Fruit fly (Drosophila melanogaster): ENCODE measurements around the gene CG6236.
A peak's percentile ranks its signal among the peaks of the same experiment; 100 is the strongest.

Gene CG6236

dm6 chr3R:15328083-15328779 lies at the start of gene CG6236, which contains the start of gene ea:
CG6236 (minus strand) TSS chr3R:15328269.
ea (plus strand) TSS chr3R:15328729.
- no peak for TF ChIP-seq CG17801 (GFP tag; optimal IDR thresholded peaks at IDR 0.05; ENCODE audit: partially characterized antibody)

DNA sequence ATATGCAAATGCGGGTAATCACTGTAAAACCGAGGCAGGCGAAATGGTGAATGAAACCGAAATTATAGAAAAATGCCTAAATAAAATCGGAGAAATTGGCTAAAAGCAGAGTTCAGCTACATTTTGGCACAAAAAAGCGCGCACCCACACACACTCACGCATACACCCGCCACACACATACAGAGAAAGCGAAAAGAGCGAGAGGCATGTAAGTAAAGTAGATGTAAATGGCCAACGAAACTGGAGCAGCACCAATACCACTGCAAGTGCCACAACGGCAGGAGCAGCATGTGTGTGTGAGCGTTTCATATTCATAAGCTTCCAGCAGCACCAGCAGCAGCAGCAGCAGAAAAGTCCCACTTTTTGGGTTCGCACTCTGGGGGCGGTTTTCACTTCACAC lies 47.4 kb upstream of the CG6236 start:
- no peak for TF ChIP-seq CG17801 (GFP tag; optimal IDR thresholded peaks at IDR 0.05; ENCODE audit: partially characterized antibody)

DNA sequence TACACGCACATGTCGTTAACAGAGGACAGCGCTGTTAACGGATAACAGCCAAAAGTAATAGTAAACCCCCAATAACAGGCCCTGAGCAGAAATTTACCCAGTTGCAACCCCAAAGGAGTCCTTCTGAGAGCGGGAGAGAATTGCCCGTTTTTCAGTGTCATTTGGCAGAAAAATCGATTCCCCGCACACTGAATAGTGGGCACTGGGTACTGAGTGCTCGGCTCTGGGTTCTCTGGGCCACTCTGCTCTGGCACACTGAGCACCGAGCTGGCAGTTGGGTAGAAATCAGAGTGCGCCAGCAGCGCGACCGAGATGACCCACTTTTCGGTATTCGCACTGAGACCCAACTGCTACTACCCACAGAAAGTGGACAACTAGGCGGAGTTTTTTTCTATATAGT lies 46.3 kb upstream of the CG6236 start, which contains the start of gene Rbp:
Rbp (plus strand) TSS at position 239 of the 400 bp plus-strand sequence.
- TF ChIP-seq CG17801 (GFP tag; optimal IDR thresholded peaks at IDR 0.05; ENCODE audit: partially characterized antibody) = no peak

- peak; percentile 67 for TF ChIP-seq CG17801 (GFP tag; optimal IDR thresholded peaks at IDR 0.05; ENCODE audit: partially characterized antibody)
Measured at dm6 chr3R:15371833-15372232, 43.8 kb upstream of the CG6236 start, which contains the start of the genes Ccm3 and CG6136. Ccm3 (plus strand) TSS chr3R:15371957. CG6136 (minus strand) TSS chr3R:15372212.

DNA sequence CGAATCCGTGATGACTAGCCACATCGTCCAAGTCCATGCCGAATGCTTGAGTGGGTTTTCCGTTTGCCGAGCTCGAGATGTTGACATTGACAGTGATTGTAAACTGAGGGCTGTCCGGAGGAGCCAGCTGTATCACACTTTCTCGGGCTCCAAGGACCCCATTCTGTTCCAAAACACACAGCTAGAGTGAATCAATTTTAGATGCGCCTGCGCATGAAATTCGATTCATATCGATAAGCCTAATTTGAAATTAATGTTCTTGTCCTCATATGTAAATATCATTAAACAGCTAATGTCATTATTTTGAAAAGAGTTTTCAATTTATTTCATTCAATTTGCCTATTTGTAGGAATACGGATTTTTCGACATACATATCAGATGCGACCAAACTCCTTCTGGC lies 41.7 kb upstream of the CG6236 start, which contains the start of gene CG14868:
CG14868 (minus strand) TSS at position 204 of the 400 bp plus-strand sequence.
- no peak for TF ChIP-seq CG17801 (GFP tag; optimal IDR thresholded peaks at IDR 0.05; ENCODE audit: partially characterized antibody)

DNA sequence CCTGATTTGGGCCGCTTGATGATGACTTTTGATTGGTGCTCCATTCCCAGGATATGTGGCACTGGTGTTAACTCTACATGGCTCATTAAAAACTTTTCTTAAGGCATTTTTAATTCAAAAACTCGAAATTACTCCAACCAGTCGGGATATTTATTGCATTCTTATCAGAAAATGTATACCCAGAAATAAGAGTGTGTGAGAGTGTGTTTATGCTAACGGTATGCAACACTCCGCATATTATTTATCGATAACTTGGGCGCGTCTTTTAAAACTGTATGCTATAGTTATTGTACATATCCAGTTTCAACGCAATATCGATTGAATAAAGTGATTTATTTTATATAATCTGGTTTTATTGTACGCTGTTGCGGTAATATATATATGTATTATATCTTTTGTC lies 39.4 kb upstream of the CG6236 start, which contains the start of gene CG34404:
CG34404 (minus strand) TSS at position 189 of the 400 bp plus-strand sequence.
- no peak for TF ChIP-seq CG17801 (GFP tag; optimal IDR thresholded peaks at IDR 0.05; ENCODE audit: partially characterized antibody)

DNA sequence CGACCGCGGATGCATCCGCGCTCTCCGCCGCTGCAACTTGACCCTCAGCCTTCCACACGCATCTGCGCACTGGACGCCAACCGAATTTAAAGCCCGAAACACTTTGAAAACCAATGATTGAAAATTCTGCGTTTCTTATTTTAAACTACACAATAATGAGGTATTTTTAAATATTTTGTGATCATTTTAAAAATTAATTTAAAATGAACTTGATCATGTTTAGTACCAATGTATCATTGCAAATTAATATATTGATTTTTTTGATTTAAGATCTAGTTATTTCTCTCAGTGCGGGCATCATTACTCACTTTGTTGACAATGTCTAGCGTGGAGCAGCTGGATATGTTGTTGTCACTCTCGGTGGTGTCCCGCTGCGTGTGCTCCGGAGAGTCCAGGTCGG lies 38.8 kb upstream of the CG6236 start:
- TF ChIP-seq CG17801 (GFP tag; optimal IDR thresholded peaks at IDR 0.05; ENCODE audit: partially characterized antibody) = peak; percentile 6

- TF ChIP-seq CG17801 (GFP tag; optimal IDR thresholded peaks at IDR 0.05; ENCODE audit: partially characterized antibody) = peak; percentile 10
Measured at dm6 chr3R:15363608-15364007, 35.5 kb upstream of the CG6236 start, which contains the start of gene CG6171. CG6171 (minus strand) TSS chr3R:15363857.

- peak; percentile 65 for TF ChIP-seq CG17801 (GFP tag; optimal IDR thresholded peaks at IDR 0.05; ENCODE audit: partially characterized antibody)
Measured at dm6 chr3R:15361490-15361889, 33.4 kb upstream of the CG6236 start, which contains the start of the genes Cog2 and Trax. Cog2 (minus strand) TSS chr3R:15361657. Trax (plus strand) TSS chr3R:15361692.

- TF ChIP-seq CG17801 (GFP tag; optimal IDR thresholded peaks at IDR 0.05; ENCODE audit: partially characterized antibody) = peak; percentile 90
Measured at dm6 chr3R:15356645-15357431, 28.8 kb upstream of the CG6236 start, which contains the start of the genes Atg4b and Hibch. Atg4b (minus strand) TSS chr3R:15356924. Hibch (plus strand) TSS chr3R:15357229.

- no peak for TF ChIP-seq CG17801 (GFP tag; optimal IDR thresholded peaks at IDR 0.05; ENCODE audit: partially characterized antibody)
Measured at dm6 chr3R:15356152-15356551, 28.1 kb upstream of the CG6236 start.

- no peak for TF ChIP-seq CG17801 (GFP tag; optimal IDR thresholded peaks at IDR 0.05; ENCODE audit: partially characterized antibody)
Measured at dm6 chr3R:15354019-15354418, 25.9 kb upstream of the CG6236 start.

DNA sequence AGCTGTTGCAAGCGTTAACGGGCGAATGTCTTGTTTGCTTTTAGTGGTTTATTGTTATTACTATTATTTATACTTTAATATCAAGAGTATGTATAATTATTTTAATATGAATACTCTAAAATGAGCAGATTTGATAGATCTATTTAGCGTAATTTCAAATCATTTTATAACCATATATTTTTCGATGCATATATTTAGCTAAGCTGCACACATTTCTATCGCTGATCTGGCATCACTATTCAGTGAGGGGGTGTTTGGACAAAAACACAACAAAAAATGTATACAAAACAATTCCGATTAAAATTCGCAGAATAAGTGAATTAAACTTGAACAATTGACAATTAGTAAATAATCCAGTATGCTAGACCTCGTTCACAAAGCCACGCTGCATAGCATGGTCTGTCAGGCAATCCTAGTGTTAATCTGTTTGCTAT lies 22.9 kb upstream of the CG6236 start, which contains the start of the genes Trs33 and Tmtc4:
Trs33 (minus strand) TSS at position 3 of the 434 bp plus-strand sequence.
Tmtc4 (plus strand) TSS at position 233 of the 434 bp plus-strand sequence.
- peak; percentile 57 for TF ChIP-seq CG17801 (GFP tag; optimal IDR thresholded peaks at IDR 0.05; ENCODE audit: partially characterized antibody)

DNA sequence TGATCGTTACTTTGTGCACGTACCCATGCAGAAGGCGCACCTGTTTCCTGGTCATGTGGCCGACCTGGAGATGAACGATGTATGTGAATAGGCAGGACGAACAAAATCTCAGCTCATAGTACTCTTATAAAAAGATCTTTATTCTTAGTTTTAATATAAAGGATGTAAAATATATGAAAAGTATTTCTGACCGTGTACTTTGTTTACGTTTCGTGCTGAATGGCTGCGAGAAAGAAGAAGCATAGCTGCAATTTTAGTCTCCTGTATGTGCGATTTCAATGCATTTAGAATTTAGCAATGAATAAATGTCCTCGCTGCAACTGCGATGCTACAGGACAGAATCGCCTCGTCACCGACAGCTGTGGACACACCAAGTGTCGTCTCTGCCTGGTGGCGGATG lies 19.8 kb upstream of the CG6236 start, which contains the start of the genes CG42726 and CG42727:
CG42726 (plus strand) TSS at position 227 of the 400 bp plus-strand sequence.
CG42727 (plus strand) TSS at position 227 of the 400 bp plus-strand sequence.
- TF ChIP-seq CG17801 (GFP tag; optimal IDR thresholded peaks at IDR 0.05; ENCODE audit: partially characterized antibody) = no peak

DNA sequence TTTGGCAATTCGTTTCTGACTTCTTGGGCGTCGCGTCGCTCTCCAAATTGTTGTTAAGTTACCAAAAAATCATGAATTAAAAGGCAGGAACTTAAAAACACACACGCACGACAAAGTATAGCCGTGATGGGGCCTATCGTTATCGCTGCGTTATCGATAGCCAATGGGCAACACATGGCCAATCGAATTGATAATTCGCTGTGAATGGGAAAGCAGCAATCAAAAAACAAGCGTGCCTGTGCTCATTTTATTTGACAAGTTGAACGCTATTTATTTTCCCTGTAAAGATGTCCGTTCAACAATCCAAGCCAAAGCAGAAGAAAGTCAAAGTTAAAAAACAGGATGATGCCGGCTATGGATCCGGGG lies 17.9 kb upstream of the CG6236 start, which contains the start of the genes Surf4 and CG31301:
Surf4 (minus strand) TSS at position 159 of the 366 bp plus-strand sequence.
CG31301 (plus strand) TSS at position 188 of the 366 bp plus-strand sequence.
- no peak for TF ChIP-seq CG17801 (GFP tag; optimal IDR thresholded peaks at IDR 0.05; ENCODE audit: partially characterized antibody)
